Worm (Caenorhabditis elegans): Measurements from ENCODE around the gene oac-29.

ce11 chrV:8683787-8684186, 48.3 kb upstream of the oac-29 start:
- no peak for TF ChIP-seq pax-1 (tag; optimal IDR thresholded peaks at IDR 0.05)
- TF ChIP-seq pqm-1 (tag; optimal IDR thresholded peaks at IDR 0.05) = no peak
- no peak for TF ChIP-seq ceh-6 (GFP tag; optimal IDR thresholded peaks at IDR 0.05)
- no peak for TF ChIP-seq pha-4 (tag; optimal IDR thresholded peaks at IDR 0.05)
